Fruit fly (Drosophila melanogaster) whole organism, pupa: ENCODE results near the gene apn.

Source experiments
- CG10348 ChIP-seq: fragments of 200-800 bp; sonication (Bioruptor generic); IDR thresholded peaks from 2 replicates; pipeline ENCODE4 v1.3.6; 2022; ENCODE audit warnings: missing biosample characterization, missing genetic modification characterization
- CG15710 ChIP-seq: fragments of 200-800 bp; sonication (Bioruptor generic); optimal IDR thresholded peaks from 2 replicates; lab custom pipeline; 2018; ENCODE audit warnings: missing biosample characterization, mild to moderate bottlenecking, missing genetic modification characterization, moderate library complexity
- CG17806 ChIP-seq: fragments of 200-800 bp; sonication (Bioruptor generic); optimal IDR thresholded peaks from 2 replicates; lab custom pipeline; 2018; ENCODE audit warnings: missing biosample characterization, mild to moderate bottlenecking, missing genetic modification characterization, moderate library complexity
- CG8159 ChIP-seq: fragments of 200-800 bp; sonication (Bioruptor generic); optimal IDR thresholded peaks from 3 replicates; lab custom pipeline; 2018; ENCODE audit warnings: missing biosample characterization, mild to moderate bottlenecking, missing genetic modification characterization, moderate library complexity
- D1 ChIP-seq: fragments of 200-800 bp; sonication (Bioruptor generic); optimal IDR thresholded peaks from 2 replicates; lab custom pipeline; 2018; ENCODE audit warnings: missing biosample characterization, mild to moderate bottlenecking, missing genetic modification characterization, moderate library complexity
- EcR ChIP-seq: fragments of 200-800 bp; sonication (Bioruptor generic); optimal IDR thresholded peaks from 3 replicates; lab custom pipeline; 2019; ENCODE audit warnings: missing biosample characterization, missing genetic modification characterization, mild to moderate bottlenecking, moderate library complexity, missing genetic modification reagents
- Ets98B ChIP-seq: fragments of 200-800 bp; sonication (Bioruptor generic); IDR thresholded peaks from 2 replicates; pipeline ENCODE4 v1.3.6; 2022; ENCODE audit warnings: missing biosample characterization, missing genetic modification characterization
- Pif1A ChIP-seq: fragments of 200-800 bp; sonication (Bioruptor generic); optimal IDR thresholded peaks from 3 replicates; lab custom pipeline; 2016; ENCODE audit warnings: missing biosample characterization, missing genetic modification characterization
- Snoo ChIP-seq: fragments of 200-800 bp; sonication (Bioruptor generic); optimal IDR thresholded peaks from 3 replicates; lab custom pipeline; 2017; ENCODE audit warnings: missing biosample characterization, mild to moderate bottlenecking, missing genetic modification characterization, inconsistent platforms
- fd96Ca ChIP-seq: fragments of 200-800 bp; sonication (Bioruptor generic); IDR thresholded peaks from 3 replicates; pipeline ENCODE4 v1.3.6; 2022; ENCODE audit warnings: missing biosample characterization, missing genetic modification characterization

- TF ChIP-seq fd96Ca (GFP tag; lab: Robert Waterston, UW) (no peak), CG15710 (tag; lab: Kevin White, UChicago) (no peak), CG17806 (tag; lab: Kevin White, UChicago) (no peak), D1 (tag; lab: Kevin White, UChicago) (no peak), Pif1A (peak; percentile 20), Snoo (tag; lab: Kevin White, UChicago) (no peak), CG8159 (no peak), CG10348 (GFP tag; lab: Robert Waterston, UW) (no peak), EcR (GFP tag; lab: Kevin White, UChicago) (no peak), Ets98B (GFP tag; lab: Robert Waterston, UW) (no peak)
These were observed 31.3 kb upstream of the apn start for dm6 chr3R:13319873-13320272.
